Fruit fly (Drosophila melanogaster): ENCODE measurements around the gene CG12310.

dm6 chr3L:15035585-15035984 lies 15.0 kb downstream of the CG12310 start:
- TF ChIP-seq CG34367 (tag; optimal IDR thresholded peaks at IDR 0.05) (no peak), CG8301 (tag; optimal IDR thresholded peaks at IDR 0.05) (no peak), Pif1A (GFP tag; optimal IDR thresholded peaks at IDR 0.05) (peak; percentile 5), CG32121 (GFP tag; IDR thresholded peaks at IDR 0.05) (no peak), Ets98B (GFP tag; IDR thresholded peaks at IDR 0.05) (no peak), CG9948 (tag; optimal IDR thresholded peaks at IDR 0.05) (no peak), CG14655 (GFP tag; optimal IDR thresholded peaks at IDR 0.05) (peak; percentile 31), CG10348 (GFP tag; IDR thresholded peaks at IDR 0.05) (no peak), EcR (GFP tag; optimal IDR thresholded peaks at IDR 0.05) (no peak), rn (GFP tag; IDR thresholded peaks at IDR 0.05) (no peak), Snoo (tag; optimal IDR thresholded peaks at IDR 0.05) (no peak), CG17806 (tag; optimal IDR thresholded peaks at IDR 0.05) (no peak), Pif1B (GFP tag; optimal IDR thresholded peaks at IDR 0.05) (no peak)
